Fruit fly (Drosophila melanogaster) whole organism, embryonic: Measurements from ENCODE around the gene Cdc7.

Source experiments
- Blimp-1 ChIP-seq: fragments of 200-800 bp; sonication (Bioruptor generic); optimal IDR thresholded peaks from 3 replicates; lab custom pipeline; 2018; ENCODE audit warnings: missing biosample characterization, missing genetic modification characterization, mild to moderate bottlenecking, moderate library complexity, missing genetic modification reagents
- Bteb2 ChIP-seq: fragments of 200-800 bp; sonication (Bioruptor generic); optimal IDR thresholded peaks from 2 replicates; lab custom pipeline; 2016; ENCODE audit warnings: missing biosample characterization, missing genetic modification characterization
- CG10147 ChIP-seq: fragments of 200-800 bp; sonication (Bioruptor generic); optimal IDR thresholded peaks from 2 replicates; lab custom pipeline; 2019; ENCODE audit warnings: missing biosample characterization, mild to moderate bottlenecking, missing genetic modification characterization, moderate library complexity
- CG11504 ChIP-seq: fragments of 200-800 bp; sonication (Bioruptor generic); optimal IDR thresholded peaks from 3 replicates; lab custom pipeline; 2019; ENCODE audit warnings: missing biosample characterization, mild to moderate bottlenecking, missing genetic modification characterization, moderate library complexity
- CG12769 ChIP-seq: fragments of 200-800 bp; sonication (Bioruptor generic); optimal IDR thresholded peaks from 2 replicates; lab custom pipeline; 2019; ENCODE audit warnings: missing biosample characterization, mild to moderate bottlenecking, missing genetic modification characterization, moderate library complexity
- CG13424 ChIP-seq: fragments of 200-800 bp; sonication (Bioruptor generic); optimal IDR thresholded peaks from 2 replicates; lab custom pipeline; 2019; ENCODE audit warnings: missing biosample characterization, mild to moderate bottlenecking, missing genetic modification characterization, moderate library complexity
- CG14441 ChIP-seq: fragments of 200-800 bp; sonication (Bioruptor generic); IDR thresholded peaks from 2 replicates; pipeline ENCODE4 v1.3.6; 2022; ENCODE audit warnings: missing biosample characterization, missing genetic modification characterization
- CG2120 ChIP-seq: fragments of 200-800 bp; sonication (Bioruptor generic); optimal IDR thresholded peaks from 3 replicates; lab custom pipeline; 2016; ENCODE audit warnings: missing biosample characterization, missing genetic modification characterization
- CG2202 ChIP-seq: fragments of 200-800 bp; sonication (Bioruptor generic); optimal IDR thresholded peaks from 2 replicates; lab custom pipeline; 2018; ENCODE audit warnings: missing biosample characterization, mild to moderate bottlenecking, missing genetic modification characterization
- CG2678 ChIP-seq: fragments of 200-800 bp; sonication (Bioruptor generic); optimal IDR thresholded peaks from 3 replicates; lab custom pipeline; 2019; ENCODE audit warnings: missing biosample characterization, mild to moderate bottlenecking, missing genetic modification characterization, moderate library complexity
- CG3163 ChIP-seq: fragments of 200-800 bp; sonication (Bioruptor generic); optimal IDR thresholded peaks from 3 replicates; lab custom pipeline; 2016; ENCODE audit warnings: missing biosample characterization, missing genetic modification characterization
- CG3407 ChIP-seq: fragments of 200-800 bp; sonication (Bioruptor generic); optimal IDR thresholded peaks from 2 replicates; lab custom pipeline; 2018; ENCODE audit warnings: missing biosample characterization, mild to moderate bottlenecking, missing genetic modification characterization
- CG34376 ChIP-seq: fragments of 200-800 bp; sonication (Bioruptor generic); optimal IDR thresholded peaks from 2 replicates; lab custom pipeline; 2018; ENCODE audit warnings: missing biosample characterization, mild to moderate bottlenecking, missing genetic modification characterization
- CG3838 ChIP-seq: fragments of 200-800 bp; sonication (Bioruptor generic); optimal IDR thresholded peaks from 3 replicates; lab custom pipeline; 2016; ENCODE audit warnings: missing biosample characterization, missing genetic modification characterization
- CG42726 ChIP-seq: fragments of 200-800 bp; sonication (Bioruptor generic); IDR thresholded peaks from 2 replicates; pipeline ENCODE4 v1.3.6; 2022; ENCODE audit warnings: missing biosample characterization, missing genetic modification characterization; ENCODE audit not compliant: partially characterized antibody
- CG4328 ChIP-seq: fragments of 200-800 bp; sonication (Bioruptor generic); optimal IDR thresholded peaks from 3 replicates; lab custom pipeline; 2017; ENCODE audit warnings: missing biosample characterization, missing genetic modification reagents, missing genetic modification characterization
- CG7745 ChIP-seq: fragments of 200-800 bp; sonication (Bioruptor generic); optimal IDR thresholded peaks from 2 replicates; lab custom pipeline; 2018; ENCODE audit warnings: missing biosample characterization, mild to moderate bottlenecking, missing genetic modification characterization, moderate library complexity
- CG8281 ChIP-seq: fragments of 200-800 bp; sonication (Bioruptor generic); optimal IDR thresholded peaks from 2 replicates; lab custom pipeline; 2018; ENCODE audit warnings: missing biosample characterization, mild to moderate bottlenecking, missing genetic modification characterization, moderate library complexity
- CHES-1-like ChIP-seq: fragments of 200-800 bp; sonication (Bioruptor generic); optimal IDR thresholded peaks from 2 replicates; lab custom pipeline; 2016; ENCODE audit warnings: missing biosample characterization, missing genetic modification characterization
- Deaf1 ChIP-seq: fragments of 200-800 bp; optimal IDR thresholded peaks from 3 replicates; lab custom pipeline; 2019; ENCODE audit warnings: missing biosample characterization, mild to moderate bottlenecking, missing genetic modification characterization, moderate library complexity
- ERR ChIP-seq: fragments of 200-800 bp; sonication (Bioruptor generic); optimal IDR thresholded peaks from 2 replicates; lab custom pipeline; 2016; ENCODE audit warnings: missing biosample characterization, missing genetic modification characterization
- Fer2 ChIP-seq: fragments of 200-800 bp; sonication (Bioruptor generic); optimal IDR thresholded peaks from 2 replicates; lab custom pipeline; 2018; ENCODE audit warnings: missing biosample characterization, mild to moderate bottlenecking, missing genetic modification characterization, moderate library complexity
- Hsf ChIP-seq: fragments of 200-800 bp; sonication (Bioruptor generic); optimal IDR thresholded peaks from 3 replicates; lab custom pipeline; 2016; ENCODE audit warnings: missing biosample characterization, missing genetic modification characterization
- Mad ChIP-seq: fragments of 200-800 bp; sonication (Bioruptor generic); optimal IDR thresholded peaks from 2 replicates; lab custom pipeline; 2016; ENCODE audit warnings: missing biosample characterization, missing genetic modification characterization
- Myb ChIP-seq: fragments of 200-800 bp; sonication (Bioruptor generic); optimal IDR thresholded peaks from 2 replicates; lab custom pipeline; 2016; ENCODE audit warnings: missing biosample characterization, missing genetic modification characterization
- Sin3A ChIP-seq: fragments of >200 bp; optimal IDR thresholded peaks from 2 replicates; lab custom pipeline; 2018
- Sry-β ChIP-seq: fragments of 200-800 bp; sonication (Bioruptor generic); optimal IDR thresholded peaks from 2 replicates; lab custom pipeline; 2018; ENCODE audit warnings: missing biosample characterization, mild to moderate bottlenecking, missing genetic modification characterization, moderate library complexity
- ac ChIP-seq: fragments of 200-800 bp; sonication (Bioruptor generic); optimal IDR thresholded peaks from 3 replicates; lab custom pipeline; 2017; ENCODE audit warnings: missing biosample characterization, mild to moderate bottlenecking, missing genetic modification characterization
- dimm ChIP-seq: fragments of 200-800 bp; sonication (Bioruptor generic); IDR thresholded peaks from 2 replicates; pipeline ENCODE4 v1.3.6; 2022; ENCODE audit warnings: missing biosample characterization, missing genetic modification characterization
- dm ChIP-seq: fragments of 200-800 bp; sonication (Bioruptor generic); optimal IDR thresholded peaks from 3 replicates; lab custom pipeline; 2016; ENCODE audit warnings: missing biosample characterization, missing genetic modification characterization
- fd96Cb ChIP-seq: fragments of 200-800 bp; sonication (Bioruptor generic); optimal IDR thresholded peaks from 2 replicates; lab custom pipeline; 2018; ENCODE audit warnings: missing biosample characterization, mild to moderate bottlenecking, missing genetic modification characterization, moderate library complexity
- gcm ChIP-seq: fragments of 200-800 bp; sonication (Bioruptor generic); optimal IDR thresholded peaks from 2 replicates; lab custom pipeline; 2019; ENCODE audit warnings: missing biosample characterization, mild to moderate bottlenecking, missing genetic modification characterization, moderate library complexity
- her ChIP-seq: fragments of 200-800 bp; sonication (Bioruptor generic); optimal IDR thresholded peaks from 2 replicates; lab custom pipeline; 2016; ENCODE audit warnings: missing biosample characterization, missing genetic modification characterization
- ind ChIP-seq: fragments of 200-800 bp; sonication (Bioruptor generic); optimal IDR thresholded peaks from 3 replicates; lab custom pipeline; 2016; ENCODE audit warnings: missing biosample characterization, missing genetic modification characterization
- jumu ChIP-seq: fragments of 200-800 bp; sonication (Bioruptor generic); optimal IDR thresholded peaks from 3 replicates; lab custom pipeline; 2016; ENCODE audit warnings: missing biosample characterization, missing genetic modification characterization
- lbe ChIP-seq: fragments of 200-800 bp; sonication (Bioruptor generic); optimal IDR thresholded peaks from 2 replicates; lab custom pipeline; 2016; ENCODE audit warnings: missing biosample characterization, mild to moderate bottlenecking, missing genetic modification characterization
- luna ChIP-seq: fragments of 200-800 bp; sonication (Bioruptor generic); optimal IDR thresholded peaks from 2 replicates; lab custom pipeline; 2016; ENCODE audit warnings: missing biosample characterization, missing genetic modification characterization
- nerfin-1 ChIP-seq: fragments of 200-800 bp; sonication (Bioruptor generic); optimal IDR thresholded peaks from 3 replicates; lab custom pipeline; 2019; ENCODE audit warnings: missing biosample characterization, mild to moderate bottlenecking, missing genetic modification characterization, moderate library complexity
- nmo ChIP-seq: fragments of 200-800 bp; sonication (Bioruptor generic); optimal IDR thresholded peaks from 2 replicates; lab custom pipeline; 2018; ENCODE audit warnings: missing biosample characterization, mild to moderate bottlenecking, missing genetic modification characterization, moderate library complexity
- org-1 ChIP-seq: fragments of 200-800 bp; sonication (Bioruptor generic); optimal IDR thresholded peaks from 2 replicates; lab custom pipeline; 2017; ENCODE audit warnings: missing biosample characterization, missing genetic modification characterization
- pan ChIP-seq, 4 experiments: fragments of >200 bp in 3 of 4; fragments of 200-800 bp in 1 of 4; sonication (Bioruptor generic) in 1 of 4; optimal IDR thresholded peaks in 3 of 4; IDR thresholded peaks in 1 of 4; 2 replicates each; pipeline versions ENCODE4 v1.3.6 to Lab custom; 2017 to 2022; ENCODE audit warnings: missing biosample characterization in 2 of 4, missing genetic modification characterization in 2 of 4, mixed read lengths in 1 of 4
- pfk ChIP-seq: fragments of 200-800 bp; sonication (Bioruptor generic); optimal IDR thresholded peaks from 2 replicates; lab custom pipeline; 2018; ENCODE audit warnings: missing biosample characterization, mild to moderate bottlenecking, missing genetic modification characterization, moderate library complexity
- prd ChIP-seq, 3 experiments: fragments of >200 bp in 2 of 3; fragments of 200-800 bp in 1 of 3; sonication (Bioruptor generic) in 1 of 3; optimal IDR thresholded peaks in 2 of 3; IDR thresholded peaks in 1 of 3; 2 replicates in 2 of 3; 3 replicates in 1 of 3; pipeline versions ENCODE4 v1.3.6 to Lab custom; 2017 to 2022; ENCODE audit warnings: missing biosample characterization in 1 of 3, missing genetic modification characterization in 1 of 3
- ro ChIP-seq: fragments of 200-800 bp; sonication (Bioruptor generic); IDR thresholded peaks from 2 replicates; pipeline ENCODE4 v1.3.6; 2022; ENCODE audit warnings: missing biosample characterization, missing genetic modification characterization
- sd ChIP-seq: fragments of 200-800 bp; sonication (Bioruptor generic); optimal IDR thresholded peaks from 3 replicates; lab custom pipeline; 2018; ENCODE audit warnings: missing biosample characterization, mild to moderate bottlenecking, missing genetic modification characterization, moderate library complexity
- tna ChIP-seq: fragments of 200-800 bp; sonication (Bioruptor generic); IDR thresholded peaks from 2 replicates; pipeline ENCODE4 v1.3.6; 2022; ENCODE audit warnings: missing biosample characterization, missing genetic modification characterization; ENCODE audit not compliant: partially characterized antibody
- zen ChIP-seq: fragments of 200-800 bp; sonication (Bioruptor generic); optimal IDR thresholded peaks from 3 replicates; lab custom pipeline; 2018; ENCODE audit warnings: missing biosample characterization, mild to moderate bottlenecking, missing genetic modification characterization, moderate library complexity
- zfh1 ChIP-seq: fragments of 200-800 bp; sonication (Bioruptor generic); IDR thresholded peaks from 3 replicates; pipeline ENCODE4 v1.3.6; 2022; ENCODE audit warnings: missing biosample characterization, missing genetic modification characterization

Cdc7 gene

dm6 chrX:6699255-6699885, 45.0 kb downstream of the Cdc7 start, which contains the start of gene CG14441 (continued):
- TF ChIP-seq Sin3A (lab: Kevin White, UChicago) = no peak
- peak; percentile 65 for TF ChIP-seq CG2120 (GFP tag; lab: Kevin White, UChicago)
- peak; percentile 25 for TF ChIP-seq gcm
- peak; percentile 73 for TF ChIP-seq sd
- TF ChIP-seq Mad = peak; percentile 52
- peak; percentile 1 for TF ChIP-seq ac (GFP tag; lab: Kevin White, UChicago)
- TF ChIP-seq Sry-β (GFP tag; lab: Kevin White, UChicago) = peak; percentile 96
- no peak for TF ChIP-seq dimm (GFP tag; lab: Robert Waterston, UW)
- TF ChIP-seq CG4328 = peak; percentile 26
- TF ChIP-seq Deaf1 (tag; lab: Kevin White, UChicago) = peak; percentile 68
- TF ChIP-seq Hsf (GFP tag; lab: Kevin White, UChicago) = peak; percentile 26
- peak; percentile 12 for TF ChIP-seq jumu (GFP tag; lab: Kevin White, UChicago)
- TF ChIP-seq CG2678 (tag; lab: Kevin White, UChicago) = peak; percentile 62
- no peak for TF ChIP-seq prd (optimal IDR thresholded peaks at IDR 0.05; lab: Kevin White, UChicago)
- TF ChIP-seq prd (GFP tag; IDR thresholded peaks at IDR 0.05; lab: Robert Waterston, UW) = no peak
- peak; percentile 42 for TF ChIP-seq CG11504 (tag; lab: Kevin White, UChicago)
- peak; percentile 64 for TF ChIP-seq dm (GFP tag; lab: Kevin White, UChicago)
- TF ChIP-seq pfk (GFP tag; lab: Kevin White, UChicago) = peak; percentile 65
- TF ChIP-seq ERR = peak; percentile 55
- peak; percentile 32 for TF ChIP-seq CG3163 (GFP tag; lab: Kevin White, UChicago)
- no peak; the same call in 2 of the 3 replicates for TF ChIP-seq zfh1 (GFP tag; lab: Robert Waterston, UW)
- peak; percentile 40 for TF ChIP-seq her (GFP tag; lab: Kevin White, UChicago)
- no peak for TF ChIP-seq fd96Cb (tag; lab: Kevin White, UChicago)
- TF ChIP-seq pan (optimal IDR thresholded peaks at IDR 0.05; lab: Kevin White, UChicago) = no peak
- peak in 1 of 2 experiments; percentile 23 for TF ChIP-seq pan (GFP tag; optimal IDR thresholded peaks at IDR 0.05 in 1 of 2, IDR thresholded peaks at IDR 0.05 in 1 of 2)
- TF ChIP-seq CG34376 (GFP tag; lab: Kevin White, UChicago) = peak; percentile 89
- TF ChIP-seq ind (GFP tag; lab: Kevin White, UChicago) = no peak
- peak; percentile 43 for TF ChIP-seq CG13424 (tag; lab: Kevin White, UChicago)
- no peak for TF ChIP-seq CG3838 (GFP tag; lab: Kevin White, UChicago)
- TF ChIP-seq CHES-1-like = peak; percentile 25
- TF ChIP-seq CG7745 (tag; lab: Kevin White, UChicago) = no peak
- no peak for TF ChIP-seq ro (GFP tag; lab: Robert Waterston, UW)
- peak; percentile 38 for TF ChIP-seq nmo (GFP tag; lab: Kevin White, UChicago)
- TF ChIP-seq CG42726 = peak; percentile 62
- TF ChIP-seq lbe (GFP tag; lab: Kevin White, UChicago) = peak; percentile 43
- TF ChIP-seq CG14441 (GFP tag; lab: Robert Waterston, UW) = peak; percentile 49; the same call in 1 of the 2 replicates
- peak; percentile 95 for TF ChIP-seq tna
- TF ChIP-seq CG12769 = peak; percentile 51
- peak; percentile 30 for TF ChIP-seq org-1 (GFP tag; lab: Kevin White, UChicago)
- TF ChIP-seq zen (tag; lab: Kevin White, UChicago) = no peak
- peak; percentile 47 for TF ChIP-seq Bteb2
- TF ChIP-seq CG10147 (GFP tag; lab: Kevin White, UChicago) = peak; percentile 72
- TF ChIP-seq CG3407 = no peak
- TF ChIP-seq luna (GFP tag; lab: Kevin White, UChicago) = peak; percentile 21
- peak; percentile 97 for TF ChIP-seq CG8281 (tag; lab: Kevin White, UChicago)
- TF ChIP-seq Fer2 = peak; percentile 31
- TF ChIP-seq CG2202 (tag; lab: Kevin White, UChicago) = no peak
- peak; percentile 66 for TF ChIP-seq nerfin-1 (tag; lab: Kevin White, UChicago)
- TF ChIP-seq Blimp-1 (GFP tag; lab: Kevin White, UChicago) = no peak
- peak; percentile 4 for TF ChIP-seq Myb (GFP tag; lab: Kevin White, UChicago)
